Worm (Caenorhabditis elegans): Measurements from ENCODE around the gene par-1.

- TF ChIP-seq nhr-237 (tag; optimal IDR thresholded peaks at IDR 0.05) (no peak), ceh-82 (tag; optimal IDR thresholded peaks at IDR 0.05) (no peak), nhr-11 (tag; optimal IDR thresholded peaks at IDR 0.05) (no peak), egl-27 (tag; optimal IDR thresholded peaks at IDR 0.05) (no peak), elt-1 (tag; optimal IDR thresholded peaks at IDR 0.05) (no peak), skn-1 (tag; optimal IDR thresholded peaks at IDR 0.05) (no peak)
Measured at ce11 chrV:14128858-14129257, 16.3 kb downstream of the par-1 start.

Data from whole organism, L3 larva.